Worm (Caenorhabditis elegans) whole organism, mixed stage, embryonic: ENCODE results near the gene K09H11.4.

Experiments
- ceh-39 ChIP-seq: fragments of 150-350 bp; optimal IDR thresholded peaks from 2 replicates; lab custom pipeline; 2014; ENCODE audit warnings: missing biosample characterization, missing genetic modification characterization
- ceh-43 ChIP-seq: fragments of 200-800 bp; sonication (Bioruptor generic); optimal IDR thresholded peaks from 2 replicates; lab custom pipeline; 2018; ENCODE audit warnings: mild to moderate bottlenecking, missing genetic modification characterization, moderate library complexity, missing compliant biosample characterization
- elt-3 ChIP-seq: fragments of 150-350 bp; optimal IDR thresholded peaks from 2 replicates; lab custom pipeline; 2014; ENCODE audit warnings: missing biosample characterization, missing genetic modification characterization
- lsy-2 ChIP-seq: fragments of 150-350 bp; optimal IDR thresholded peaks from 2 replicates; lab custom pipeline; 2014; ENCODE audit warnings: missing biosample characterization, missing genetic modification characterization
- nhr-12 ChIP-seq: fragments of 150-350 bp; optimal IDR thresholded peaks from 2 replicates; lab custom pipeline; 2014; ENCODE audit warnings: missing biosample characterization, missing genetic modification characterization
- nhr-237 ChIP-seq: fragments of 150-350 bp; optimal IDR thresholded peaks from 2 replicates; lab custom pipeline; 2014; ENCODE audit warnings: missing biosample characterization, missing genetic modification characterization
- snpc-4 ChIP-seq: fragments of 150-350 bp; optimal IDR thresholded peaks from 2 replicates; lab custom pipeline; 2014; ENCODE audit warnings: missing biosample characterization, missing genetic modification characterization
- ztf-11 ChIP-seq: fragments of 150-350 bp; optimal IDR thresholded peaks from 2 replicates; lab custom pipeline; 2014; ENCODE audit warnings: missing biosample characterization, missing genetic modification characterization

- TF ChIP-seq ztf-11 (tag; lab: Kevin White, UChicago) (no peak), nhr-237 (tag; lab: Kevin White, UChicago) (no peak), ceh-43 (no peak), ceh-39 (no peak), snpc-4 (no peak), elt-3 (no peak), nhr-12 (tag; lab: Kevin White, UChicago) (no peak), lsy-2 (no peak)
These were observed 41.9 kb upstream of the K09H11.4 start for ce11 chrV:5768292-5768695.
